Worm (Caenorhabditis elegans) whole organism, midembryonic: ENCODE measurements around the gene Y71H2AL.2.

ENCODE experiments used
- T22C8.4 ChIP-seq: fragments of 200-800 bp; sonication (Bioruptor generic); IDR thresholded peaks from 2 replicates; pipeline ENCODE4 v1.3.6; 2022; ENCODE audit warnings: missing genetic modification characterization, missing compliant biosample characterization
- cog-1 ChIP-seq: sonication (generic microtip); optimal IDR thresholded peaks from 2 replicates; lab custom pipeline; 2016; ENCODE audit warnings: missing genetic modification characterization, missing compliant biosample characterization
- flt-1 ChIP-seq: fragments of 200-800 bp; sonication (Bioruptor generic); IDR thresholded peaks from 2 replicates; pipeline ENCODE4 v1.3.6; 2022; ENCODE audit warnings: missing genetic modification characterization, missing compliant biosample characterization
- klf-2 ChIP-seq: fragments of 200-800 bp; sonication (Bioruptor generic); conservative IDR thresholded peaks from 2 replicates; pipeline ENCODE4 v1.3.6; 2022; ENCODE audit warnings: missing genetic modification reagents, missing genetic modification characterization, missing compliant biosample characterization
- med-1 ChIP-seq: sonication (generic microtip); optimal IDR thresholded peaks from 2 replicates; lab custom pipeline; 2017; ENCODE audit warnings: missing genetic modification characterization, mild to moderate bottlenecking, missing compliant biosample characterization, antibody characterized with exemption, missing genetic modification reagents; ENCODE audit not compliant: insufficient read depth
- ref-1 ChIP-seq: fragments of 200-800 bp; sonication (Bioruptor generic); conservative IDR thresholded peaks from 2 replicates; pipeline ENCODE4 v1.3.6; 2022; ENCODE audit warnings: missing genetic modification reagents, missing genetic modification characterization, missing compliant biosample characterization
- tab-1 ChIP-seq: fragments of 200-800 bp; sonication (Bioruptor generic); IDR thresholded peaks from 2 replicates; pipeline ENCODE4 v1.3.6; 2022; ENCODE audit warnings: missing genetic modification characterization, missing compliant biosample characterization
- ztf-23 ChIP-seq: fragments of 200-800 bp; sonication (Bioruptor generic); IDR thresholded peaks from 2 replicates; pipeline ENCODE4 v1.3.6; 2022; ENCODE audit warnings: missing genetic modification reagents, missing genetic modification characterization, missing compliant biosample characterization
- ztf-29 ChIP-seq: fragments of 200-800 bp; sonication (Bioruptor generic); IDR thresholded peaks from 2 replicates; pipeline ENCODE4 v1.3.6; 2022; ENCODE audit warnings: missing genetic modification reagents, missing genetic modification characterization, missing compliant biosample characterization

The Y71H2AL.2 gene

DNA sequence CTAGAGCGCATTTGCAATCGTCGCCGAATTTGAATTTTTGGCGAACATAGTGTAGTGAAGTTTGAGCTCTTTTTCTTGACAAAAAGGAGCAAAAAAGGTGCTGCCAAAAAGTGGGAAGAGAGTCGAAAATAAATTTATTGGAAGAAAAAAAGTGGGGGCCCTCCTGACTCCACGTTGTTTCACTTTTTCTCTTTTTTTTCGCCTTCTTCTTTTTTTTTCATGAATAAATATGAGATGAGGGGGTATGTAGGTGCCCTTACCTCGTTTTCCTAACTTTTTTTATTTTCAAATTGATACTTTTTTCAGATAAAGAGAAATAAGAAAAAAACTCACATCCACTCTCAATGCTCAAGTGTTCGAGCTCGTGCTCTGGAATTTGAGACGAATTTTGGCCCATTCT is at the start of gene Y71H2AL.2, which contains the start of the genes Y71H2AL.4 and pbo-1:
Y71H2AL.2 (plus strand) TSS at position 301 of the 400 bp plus-strand sequence.
Y71H2AL.4 (plus strand) TSS at position 345 of the 400 bp plus-strand sequence.
pbo-1 (minus strand) TSS at position 400 of the 400 bp plus-strand sequence.
- TF ChIP-seq flt-1 (GFP tag; lab: Robert Waterston, UW) (no peak), klf-2 (no peak), T22C8.4 (GFP tag; lab: Robert Waterston, UW) (no peak), med-1 (GFP tag; lab: Kevin White, UChicago) (no peak)

DNA sequence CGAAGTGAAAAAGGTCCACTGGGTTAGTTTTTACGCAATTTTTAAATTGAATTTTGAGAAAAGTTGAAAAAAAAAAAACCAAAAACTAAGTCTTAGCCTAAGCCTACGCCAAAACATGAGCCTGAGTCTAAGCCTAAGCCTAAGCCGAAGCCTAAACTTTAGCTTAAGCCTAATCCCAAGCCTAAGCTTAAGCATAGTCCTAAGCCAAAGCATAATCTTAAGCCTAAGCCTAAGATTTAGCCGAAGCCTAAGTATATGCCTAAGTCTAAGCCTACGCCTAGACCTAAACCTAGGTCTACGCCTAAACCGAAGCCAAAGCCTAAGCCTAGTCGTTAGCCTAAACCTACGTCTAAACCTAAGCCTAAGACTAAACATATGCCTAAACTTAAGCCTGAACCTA is 44.5 kb upstream of the Y71H2AL.2 start:
- no peak for TF ChIP-seq cog-1 (tag; lab: Kevin White, UChicago)
- TF ChIP-seq med-1 (GFP tag; lab: Kevin White, UChicago) = no peak
- no peak for TF ChIP-seq T22C8.4 (GFP tag; lab: Robert Waterston, UW)
- TF ChIP-seq tab-1 (GFP tag; lab: Robert Waterston, UW) = no peak
- no peak for TF ChIP-seq ref-1 (GFP tag; lab: Robert Waterston, UW)
- TF ChIP-seq ztf-23 (GFP tag; lab: Robert Waterston, UW) = no peak
- TF ChIP-seq klf-2 = no peak
- TF ChIP-seq ztf-29 = no peak
- no peak for TF ChIP-seq flt-1 (GFP tag; lab: Robert Waterston, UW)

DNA sequence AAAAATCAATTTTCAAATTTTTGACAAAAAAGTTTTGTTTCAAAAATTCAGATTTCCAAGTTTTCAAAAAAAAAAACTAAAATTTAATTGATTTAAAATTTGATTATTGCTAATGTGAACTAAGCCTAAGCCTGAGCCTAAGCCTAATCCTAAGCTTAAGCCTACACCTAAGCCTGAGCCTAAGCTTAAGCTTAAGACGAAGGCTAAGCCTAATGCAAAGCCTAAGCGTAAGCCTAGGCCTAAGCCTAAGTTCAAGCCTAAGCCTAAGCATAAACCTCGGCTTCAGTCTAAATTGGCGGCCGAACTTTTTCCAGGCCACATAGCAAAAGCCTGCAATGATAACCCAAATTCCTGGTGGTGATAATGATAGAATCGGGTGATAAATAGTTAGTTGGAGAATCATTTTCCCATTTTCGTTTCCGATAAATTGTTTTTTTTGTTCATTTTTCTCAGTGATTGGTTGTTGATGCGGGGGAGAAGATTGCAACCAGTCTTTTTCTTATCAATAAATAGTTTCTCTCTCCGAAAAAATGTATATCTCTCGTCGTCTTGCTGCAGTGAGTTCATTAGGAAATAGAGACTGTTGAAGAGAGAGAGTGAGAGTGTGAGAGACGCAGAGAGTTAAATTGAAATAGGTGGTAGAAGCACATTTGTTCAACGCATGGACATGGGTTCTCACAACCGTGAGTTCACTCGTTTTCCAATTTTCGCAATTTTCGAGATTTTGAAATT is 38.8 kb upstream of the Y71H2AL.2 start:
- TF ChIP-seq ztf-29 = peak; percentile 72; the same call in 1 of the 2 replicates
- no peak for TF ChIP-seq ref-1 (GFP tag; lab: Robert Waterston, UW)

DNA sequence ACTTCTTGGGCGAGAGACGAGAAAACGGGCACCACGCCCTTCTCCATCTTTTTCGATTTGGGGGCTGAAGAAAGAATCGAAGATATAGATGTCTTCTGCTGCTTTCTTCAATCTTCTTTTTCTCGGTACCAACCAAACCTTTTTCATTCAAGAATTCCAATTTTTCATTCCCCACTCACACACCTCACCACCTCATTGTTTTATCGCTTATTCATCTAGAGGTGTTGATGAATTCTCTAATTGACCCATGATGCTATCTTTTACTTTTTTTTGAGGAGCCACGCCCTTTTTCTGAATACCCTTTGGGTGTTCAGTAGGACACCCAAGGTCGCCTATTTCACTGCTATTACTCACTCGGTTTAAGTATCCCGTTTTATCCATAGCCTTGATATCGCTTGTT is 34.6 kb upstream of the Y71H2AL.2 start:
- TF ChIP-seq klf-2 (no peak), ztf-29 (no peak), cog-1 (tag; lab: Kevin White, UChicago) (no peak), T22C8.4 (GFP tag; lab: Robert Waterston, UW) (no peak), med-1 (GFP tag; lab: Kevin White, UChicago) (no peak), flt-1 (GFP tag; lab: Robert Waterston, UW) (no peak), ref-1 (GFP tag; lab: Robert Waterston, UW) (no peak), ztf-23 (GFP tag; lab: Robert Waterston, UW) (no peak), tab-1 (GFP tag; lab: Robert Waterston, UW) (no peak)

DNA sequence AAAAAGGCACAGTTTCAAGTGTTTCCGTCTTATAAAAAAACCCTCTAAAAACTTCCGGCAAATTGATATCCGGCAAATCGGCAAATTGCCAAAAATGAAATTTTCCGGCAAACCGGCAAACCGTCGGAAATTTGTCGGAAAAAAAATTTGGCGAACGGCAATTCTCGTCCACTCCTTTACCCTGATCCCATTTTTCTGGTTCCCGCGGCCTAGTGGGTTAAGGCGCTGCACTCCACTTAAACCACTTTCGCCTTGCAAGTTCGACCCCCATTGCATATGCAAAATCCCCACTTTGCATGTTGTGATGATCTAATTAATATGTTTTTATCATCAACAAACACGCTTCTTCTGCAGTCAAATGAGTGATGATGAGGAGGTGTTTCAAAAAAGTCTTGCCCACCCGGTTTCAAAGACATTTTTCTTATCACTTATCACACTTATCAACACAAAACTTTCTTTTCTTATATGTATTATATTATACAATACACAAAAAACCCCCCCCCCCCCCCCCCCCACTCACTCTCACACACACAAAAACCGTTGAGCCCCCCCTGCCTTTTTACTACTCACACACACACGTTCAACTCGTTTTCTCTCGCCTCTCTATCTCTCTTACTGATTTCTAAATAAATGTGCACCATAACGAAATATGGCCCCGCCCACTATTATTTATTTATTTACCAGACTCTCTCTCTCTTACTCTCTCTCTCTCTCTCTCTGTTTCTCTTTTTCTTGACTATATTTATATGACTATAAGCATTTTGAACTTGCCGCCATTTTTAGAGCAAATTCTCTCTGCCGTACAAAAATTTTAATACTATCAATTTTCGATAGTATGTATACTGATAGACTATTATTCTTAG is 33.2 kb upstream of the Y71H2AL.2 start:
- TF ChIP-seq ref-1 (GFP tag; lab: Robert Waterston, UW) (no peak), med-1 (GFP tag; lab: Kevin White, UChicago) (no peak), ztf-23 (GFP tag; lab: Robert Waterston, UW) (no peak), flt-1 (GFP tag; lab: Robert Waterston, UW) (no peak), T22C8.4 (GFP tag; lab: Robert Waterston, UW) (no peak), tab-1 (GFP tag; lab: Robert Waterston, UW) (no peak), cog-1 (tag; lab: Kevin White, UChicago) (no peak), ztf-29 (no peak), klf-2 (no peak)

DNA sequence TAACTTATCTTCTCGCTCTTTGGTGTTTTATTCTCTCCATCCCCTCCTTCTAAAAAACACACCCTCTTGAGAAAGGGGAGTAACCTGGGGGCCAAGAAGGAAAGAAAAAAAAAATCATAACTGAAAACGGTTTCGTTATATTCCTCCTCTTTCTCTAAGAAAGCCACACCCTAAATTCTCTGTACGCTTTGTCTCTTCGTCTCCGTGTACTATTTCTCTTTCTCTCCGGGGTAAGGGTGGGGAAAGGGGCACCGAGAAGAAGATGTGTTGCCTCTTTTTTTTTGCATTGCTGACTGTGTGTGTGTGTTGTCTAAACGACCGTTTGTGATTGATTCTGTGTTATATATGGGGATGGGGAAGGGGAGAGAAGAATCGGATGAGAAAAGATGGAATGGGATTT is 30.0 kb upstream of the Y71H2AL.2 start:
- TF ChIP-seq cog-1 (tag; lab: Kevin White, UChicago) = no peak
- TF ChIP-seq ref-1 (GFP tag; lab: Robert Waterston, UW) = 0 out of 2 replicates have a peak, but pooled peaks have one; percentile 21

DNA sequence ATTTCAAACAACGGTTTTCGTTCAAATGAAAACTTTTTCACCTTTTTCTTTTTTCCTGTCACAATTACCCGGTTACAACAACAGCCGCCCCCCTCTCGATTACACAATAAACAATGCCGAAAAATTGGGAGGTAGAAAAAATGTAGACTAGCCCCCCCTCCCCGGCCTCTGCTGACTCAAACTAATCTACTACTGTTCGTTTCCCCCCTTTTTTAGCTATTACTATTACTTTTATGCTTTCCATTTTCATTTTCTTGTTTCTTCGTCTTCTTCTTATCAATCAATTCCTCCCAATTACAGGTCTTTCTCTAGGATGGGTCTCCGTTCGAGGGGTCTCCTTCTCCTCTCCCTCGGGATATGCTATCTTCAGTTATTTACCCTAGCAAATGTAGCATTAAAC is 28.4 kb upstream of the Y71H2AL.2 start, which contains the start of gene let-805:
let-805 (plus strand) TSS at position 301 of the 400 bp plus-strand sequence.
- TF ChIP-seq T22C8.4 (GFP tag; lab: Robert Waterston, UW) (no peak), klf-2 (no peak), cog-1 (tag; lab: Kevin White, UChicago) (no peak), flt-1 (GFP tag; lab: Robert Waterston, UW) (no peak), ztf-29 (no peak), ref-1 (GFP tag; lab: Robert Waterston, UW) (no peak), ztf-23 (GFP tag; lab: Robert Waterston, UW) (no peak), med-1 (GFP tag; lab: Kevin White, UChicago) (no peak), tab-1 (GFP tag; lab: Robert Waterston, UW) (no peak)

DNA sequence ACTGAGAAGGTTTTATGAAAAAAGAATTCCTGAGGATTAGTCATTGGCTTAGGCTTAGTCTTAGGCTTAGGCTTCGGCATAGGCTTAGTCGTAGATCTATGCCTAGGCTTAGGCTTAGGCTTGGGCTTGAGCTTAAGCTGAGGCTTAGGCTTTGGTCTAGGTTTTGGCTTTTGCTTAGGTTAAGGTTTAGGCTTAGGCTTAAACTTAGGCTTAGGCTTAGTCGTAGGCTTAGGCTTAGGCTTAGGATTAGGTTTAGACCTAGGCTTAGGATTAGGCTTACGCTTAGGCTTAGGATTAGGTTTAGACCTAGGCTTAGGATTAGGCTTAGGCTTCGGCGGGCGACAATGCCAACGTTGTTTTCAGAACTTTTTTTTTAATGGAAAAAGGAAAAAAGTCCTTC is 10.7 kb upstream of the Y71H2AL.2 start:
- no peak for TF ChIP-seq cog-1 (tag; lab: Kevin White, UChicago)
- no peak for TF ChIP-seq flt-1 (GFP tag; lab: Robert Waterston, UW)
- TF ChIP-seq tab-1 (GFP tag; lab: Robert Waterston, UW) = 0 out of 2 replicates have a peak, but pooled peaks have one; percentile 60
- TF ChIP-seq med-1 (GFP tag; lab: Kevin White, UChicago) = no peak
- TF ChIP-seq klf-2 = no peak
- TF ChIP-seq ztf-23 (GFP tag; lab: Robert Waterston, UW) = no peak
- TF ChIP-seq ref-1 (GFP tag; lab: Robert Waterston, UW) = no peak
- TF ChIP-seq T22C8.4 (GFP tag; lab: Robert Waterston, UW) = no peak
- peak; percentile 62; the same call in 1 of the 2 replicates for TF ChIP-seq ztf-29

DNA sequence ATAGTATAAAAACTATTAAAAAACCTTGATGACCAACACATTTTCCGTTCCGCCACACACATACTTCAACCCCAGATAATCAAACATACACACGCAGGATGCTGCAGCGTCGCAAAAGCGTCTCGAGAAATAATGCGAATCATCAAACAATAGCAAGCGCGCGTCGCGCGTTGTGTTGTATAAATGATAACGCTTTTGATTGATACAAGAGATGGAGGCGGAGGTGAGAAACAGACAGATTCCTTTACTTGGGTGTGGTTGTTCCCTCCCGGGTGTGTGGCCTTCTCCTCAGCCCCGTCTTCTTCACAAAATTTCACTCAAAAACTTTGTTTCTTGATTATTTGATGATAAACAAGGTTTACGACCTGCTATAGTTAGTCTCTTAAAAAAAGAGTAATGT is 10.1 kb upstream of the Y71H2AL.2 start:
- TF ChIP-seq T22C8.4 (GFP tag; lab: Robert Waterston, UW) = no peak
- TF ChIP-seq ref-1 (GFP tag; lab: Robert Waterston, UW) = no peak
- no peak for TF ChIP-seq tab-1 (GFP tag; lab: Robert Waterston, UW)
- no peak for TF ChIP-seq ztf-23 (GFP tag; lab: Robert Waterston, UW)
- TF ChIP-seq med-1 (GFP tag; lab: Kevin White, UChicago) = no peak
- no peak for TF ChIP-seq klf-2
- TF ChIP-seq flt-1 (GFP tag; lab: Robert Waterston, UW) = no peak
- no peak for TF ChIP-seq ztf-29
- no peak for TF ChIP-seq cog-1 (tag; lab: Kevin White, UChicago)
